Worm (Caenorhabditis elegans): ENCODE results near the gene Y11D7A.19.
A peak's percentile ranks its signal among the peaks of the same experiment; 100 is the strongest.

Gene Y11D7A.19

ce11 chrIV:9261687-9262086, 4.7 kb downstream of the Y11D7A.19 start, which contains the start of gene col-120:
TSS of gene col-120 (minus strand) at chrIV:9261787.
- TF ChIP-seq ceh-90 (tag; optimal IDR thresholded peaks at IDR 0.05) (no peak), nhr-19 (GFP tag; conservative IDR thresholded peaks at IDR 0.05) (no peak), pqm-1 (tag; optimal IDR thresholded peaks at IDR 0.05) (no peak), lin-14 (GFP tag; optimal IDR thresholded peaks at IDR 0.05) (no peak), elt-2 (tag; optimal IDR thresholded peaks at IDR 0.05) (no peak), ama-1 (optimal IDR thresholded peaks at IDR 0.05) (no peak), rnt-1 (tag; optimal IDR thresholded peaks at IDR 0.05) (no peak), hlh-4 (tag; optimal IDR thresholded peaks at IDR 0.05) (no peak), nhr-85 (tag) (no peak)

- TF ChIP-seq efl-1 (optimal IDR thresholded peaks at IDR 0.05) (no peak), efl-1 (GFP tag; optimal IDR thresholded peaks at IDR 0.05 in 1 of 2) (peak in 1 of 2 experiments; percentile 70), mab-9 (GFP tag; IDR thresholded peaks at IDR 0.05) (no peak)
Measured at ce11 chrIV:9260826-9261225, 5.5 kb downstream of the Y11D7A.19 start.

ce11 chrIV:9260334-9260733, 6.0 kb downstream of the Y11D7A.19 start:
- no peak for TF ChIP-seq Y116A8C.19 (tag; optimal IDR thresholded peaks at IDR 0.05; ENCODE audit: borderline replicate concordance)
- peak; percentile 36 for TF ChIP-seq tbx-2 (tag; optimal IDR thresholded peaks at IDR 0.05)
- no peak for TF ChIP-seq grh-1 (GFP tag; IDR thresholded peaks at IDR 0.05)
- TF ChIP-seq ceh-82 (tag; optimal IDR thresholded peaks at IDR 0.05) = peak in 1 of 3 experiments; percentile 7
- peak; percentile 60 to 71 for TF ChIP-seq lsy-2 (tag; optimal IDR thresholded peaks at IDR 0.05)
- TF ChIP-seq swsn-7 (tag; optimal IDR thresholded peaks at IDR 0.05) = peak; percentile 43
- TF ChIP-seq hpl-2 (GFP tag; optimal IDR thresholded peaks at IDR 0.05) = no peak
- TF ChIP-seq aha-1 (tag; optimal IDR thresholded peaks at IDR 0.05) = no peak
- TF ChIP-seq nhr-20 (tag; optimal IDR thresholded peaks at IDR 0.05) = peak; percentile 38
- peak; percentile 31 for TF ChIP-seq aly-2 (tag; optimal IDR thresholded peaks at IDR 0.05)
- TF ChIP-seq nhr-19 (GFP tag; conservative IDR thresholded peaks at IDR 0.05) = peak; percentile 21; the same call in 1 of the 2 replicates
- TF ChIP-seq ceh-88 (GFP tag; IDR thresholded peaks at IDR 0.05) = no peak
- TF ChIP-seq nhr-90 (tag; optimal IDR thresholded peaks at IDR 0.05; ENCODE audit: poor library complexity) = peak; percentile 18
- peak; percentile 61 for TF ChIP-seq mep-1 (tag; optimal IDR thresholded peaks at IDR 0.05)
- TF ChIP-seq xbp-1 (tag; optimal IDR thresholded peaks at IDR 0.05) = peak; percentile 56
- TF ChIP-seq blmp-1 (tag; optimal IDR thresholded peaks at IDR 0.05) = peak; percentile 38
- TF ChIP-seq fos-1 (tag; optimal IDR thresholded peaks at IDR 0.05) = no peak
- TF ChIP-seq unc-62 (GFP tag; optimal IDR thresholded peaks at IDR 0.05) = no peak
- no peak for TF ChIP-seq nhr-85 (tag)
- TF ChIP-seq lin-35 (GFP tag; optimal IDR thresholded peaks at IDR 0.05) = peak; percentile 43 to 56
- TF ChIP-seq dpl-1 (GFP tag; optimal IDR thresholded peaks at IDR 0.05) = peak in 2 of 3 experiments; percentile 26 to 59
- peak; percentile 47 to 62 for TF ChIP-seq efl-1 (optimal IDR thresholded peaks at IDR 0.05)
- TF ChIP-seq efl-1 (GFP tag; optimal IDR thresholded peaks at IDR 0.05 in 1 of 2) = peak; percentile 54 to 90
- TF ChIP-seq hlh-4 (tag; optimal IDR thresholded peaks at IDR 0.05) = no peak
- TF ChIP-seq nhr-71 (tag; optimal IDR thresholded peaks at IDR 0.05) = peak; percentile 63
- no peak for TF ChIP-seq sox-4 (tag; optimal IDR thresholded peaks at IDR 0.05)
- no peak for TF ChIP-seq ama-1 (optimal IDR thresholded peaks at IDR 0.05)
- TF ChIP-seq nhr-47 (tag; optimal IDR thresholded peaks at IDR 0.05) = peak; percentile 37
- TF ChIP-seq snu-23 (GFP tag; optimal IDR thresholded peaks at IDR 0.05) = peak; percentile 60
- peak; percentile 48 for TF ChIP-seq skn-1 (tag; optimal IDR thresholded peaks at IDR 0.05)

ce11 chrIV:9259687-9260086, 6.7 kb downstream of the Y11D7A.19 start, which contains the start of gene Y11D7A.10:
TSS of gene Y11D7A.10 (minus strand) at chrIV:9259768.
- TF ChIP-seq lin-13 (GFP tag; optimal IDR thresholded peaks at IDR 0.05) = no peak
- TF ChIP-seq lin-35 (GFP tag; optimal IDR thresholded peaks at IDR 0.05) = peak in 1 of 2 experiments; percentile 2
- peak; percentile 60 for TF ChIP-seq skn-1 (tag; optimal IDR thresholded peaks at IDR 0.05)
